Worm (Caenorhabditis elegans) whole organism, young adult: ENCODE data around the gene C31G12.3.

ENCODE experiments used
- Y53F4B.3 ChIP-seq: fragments of 200-800 bp; sonication (Bioruptor generic); IDR thresholded peaks from 2 replicates; pipeline ENCODE4 v1.3.6; 2022; ENCODE audit warnings: missing genetic modification reagents, missing genetic modification characterization, missing compliant biosample characterization
- aptf-2 ChIP-seq: fragments of 200-800 bp; sonication (Bioruptor generic); conservative IDR thresholded peaks from 2 replicates; pipeline ENCODE4 v1.3.6; 2022; ENCODE audit warnings: missing genetic modification reagents, missing genetic modification characterization, missing compliant biosample characterization
- bed-1 ChIP-seq: fragments of 200-800 bp; sonication (Bioruptor generic); IDR thresholded peaks from 2 replicates; pipeline ENCODE4 v1.3.6; 2022; ENCODE audit warnings: missing genetic modification reagents, missing genetic modification characterization, missing compliant biosample characterization
- mcd-1 ChIP-seq: fragments of 200-800 bp; sonication (Bioruptor generic); IDR thresholded peaks from 2 replicates; pipeline ENCODE4 v1.3.6; 2022; ENCODE audit warnings: missing genetic modification reagents, missing genetic modification characterization, missing compliant biosample characterization
- somi-1 ChIP-seq: fragments of 200-800 bp; sonication (Bioruptor generic); optimal IDR thresholded peaks from 2 replicates; lab custom pipeline; 2018; ENCODE audit warnings: mild to moderate bottlenecking, missing genetic modification characterization, missing compliant biosample characterization

DNA sequence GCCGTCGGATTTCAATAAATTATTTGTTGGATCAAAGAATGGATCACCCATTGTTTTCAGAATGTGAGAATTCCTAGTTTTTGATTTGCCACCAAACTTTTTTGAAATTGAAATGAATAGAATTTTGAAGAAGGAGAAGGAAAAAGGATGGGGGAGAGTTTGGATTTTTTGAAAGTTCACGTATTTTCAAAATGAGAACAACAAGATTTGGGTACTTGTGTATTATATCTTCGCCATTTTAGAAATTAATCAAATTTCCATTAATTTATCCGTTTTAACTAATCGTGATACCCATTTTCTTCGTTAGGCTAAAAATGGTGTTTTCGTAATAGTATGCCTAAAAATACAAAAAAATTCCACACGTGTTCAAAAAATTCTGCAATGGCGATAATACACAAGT is 13.4 kb upstream of the C31G12.3 start, which contains the start of gene C14A6.8:
- TF ChIP-seq somi-1 (GFP tag; lab: Kevin White, UChicago): no peak
- TF ChIP-seq bed-1 (GFP tag; lab: Robert Waterston, UW): no peak
- no peak for TF ChIP-seq aptf-2 (GFP tag; lab: Robert Waterston, UW)
- TF ChIP-seq Y53F4B.3 (GFP tag; lab: Robert Waterston, UW): no peak
- no peak for TF ChIP-seq mcd-1 (GFP tag; lab: Robert Waterston, UW)
